Fruit fly (Drosophila melanogaster) whole organism, prepupa: ENCODE data around the gene CG31751.
A peak's percentile ranks its signal among the peaks of the same experiment; 100 is the strongest.

ENCODE experiments used
- CG15336 ChIP-seq: fragments of 200-800 bp; sonication (Bioruptor generic); IDR thresholded peaks from 2 replicates; pipeline ENCODE4 v1.3.6; 2022; ENCODE audit warnings: missing biosample characterization, missing genetic modification characterization
- CG3032 ChIP-seq: fragments of 200-800 bp; optimal IDR thresholded peaks from 2 replicates; lab custom pipeline; 2019; ENCODE audit warnings: missing biosample characterization, mild to moderate bottlenecking, missing genetic modification characterization, moderate library complexity
- CG32006 ChIP-seq: fragments of 200-800 bp; sonication (Bioruptor generic); optimal IDR thresholded peaks from 3 replicates; lab custom pipeline; 2017; ENCODE audit warnings: missing biosample characterization, mild to moderate bottlenecking, missing genetic modification characterization
- CG3919 ChIP-seq: fragments of 200-800 bp; sonication (Bioruptor generic); optimal IDR thresholded peaks from 3 replicates; lab custom pipeline; 2016; ENCODE audit warnings: missing biosample characterization, missing genetic modification characterization
- CG6276 ChIP-seq: fragments of 200-800 bp; sonication (Bioruptor generic); optimal IDR thresholded peaks from 2 replicates; lab custom pipeline; 2017; ENCODE audit warnings: missing biosample characterization, mild to moderate bottlenecking, missing genetic modification characterization
- Eip78C ChIP-seq: fragments of 200-800 bp; sonication (Bioruptor generic); peaks from one replicate; lab custom pipeline; 2016; ENCODE audit warnings: missing biosample characterization, missing genetic modification characterization
- Ets21C ChIP-seq: fragments of 200-800 bp; sonication (Bioruptor generic); optimal IDR thresholded peaks from 3 replicates; lab custom pipeline; 2016; ENCODE audit warnings: missing biosample characterization, missing genetic modification characterization
- Met ChIP-seq: fragments of 200-800 bp; sonication (Bioruptor generic); optimal IDR thresholded peaks from 3 replicates; lab custom pipeline; 2016; ENCODE audit warnings: missing biosample characterization, missing genetic modification characterization
- OdsH ChIP-seq: fragments of 200-800 bp; sonication (Bioruptor generic); optimal IDR thresholded peaks from 3 replicates; lab custom pipeline; 2016; ENCODE audit warnings: missing biosample characterization, missing genetic modification characterization
- Sox15 ChIP-seq: fragments of 200-800 bp; sonication (Bioruptor generic); optimal IDR thresholded peaks from 3 replicates; lab custom pipeline; 2016; ENCODE audit warnings: missing biosample characterization, missing genetic modification characterization
- lz ChIP-seq: fragments of 200-800 bp; sonication (Bioruptor generic); optimal IDR thresholded peaks from 3 replicates; lab custom pipeline; 2016; ENCODE audit warnings: missing biosample characterization, missing genetic modification characterization
- salr ChIP-seq, 2 experiments: fragments of 200-800 bp; sonication (Bioruptor generic); optimal IDR thresholded peaks; 3 replicates each; lab custom pipeline; 2016 to 2018; ENCODE audit warnings: missing biosample characterization in 2 of 2, missing genetic modification characterization in 2 of 2, mild to moderate bottlenecking in 1 of 2
- svp ChIP-seq: fragments of 200-800 bp; sonication (Bioruptor generic); peaks from one replicate; lab custom pipeline; 2016; ENCODE audit warnings: missing biosample characterization, missing genetic modification characterization
- vri ChIP-seq: fragments of 200-800 bp; sonication (Bioruptor generic); optimal IDR thresholded peaks from 3 replicates; lab custom pipeline; 2016; ENCODE audit warnings: missing biosample characterization, mild to moderate bottlenecking, missing genetic modification characterization

DNA sequence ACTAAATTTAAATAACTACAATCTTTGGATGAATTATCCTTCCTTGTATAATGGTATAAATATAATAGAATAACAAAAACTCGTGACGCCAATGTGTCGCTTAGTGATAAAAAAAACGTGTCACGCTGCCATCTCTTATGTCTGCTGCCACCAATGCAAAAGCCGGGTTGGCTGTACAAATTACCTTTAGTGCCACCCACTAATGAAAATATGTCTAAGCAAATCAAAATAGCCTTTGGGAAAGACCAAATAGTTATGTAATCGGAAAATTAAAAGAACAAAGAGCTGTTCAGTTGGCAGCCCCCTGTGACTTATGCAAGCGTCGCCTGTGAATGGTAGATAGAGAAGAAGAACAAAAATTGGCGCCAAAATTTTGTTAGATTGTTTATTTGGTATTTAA is 12.4 kb downstream of the CG31751 start, which contains the start of gene CG10336:
- no peak for TF ChIP-seq CG6276 (GFP tag; lab: Kevin White, UChicago)
- TF ChIP-seq Sox15 = no peak
- no peak for TF ChIP-seq CG3032
- TF ChIP-seq Met (GFP tag; lab: Kevin White, UChicago) = no peak
- no peak for TF ChIP-seq Ets21C (GFP tag; lab: Kevin White, UChicago)
- TF ChIP-seq lz (GFP tag; lab: Kevin White, UChicago) = no peak
- no peak for TF ChIP-seq Eip78C (GFP tag; lab: Kevin White, UChicago)
- no peak for TF ChIP-seq CG3919 (GFP tag; lab: Kevin White, UChicago)
- TF ChIP-seq CG15336 (GFP tag; lab: Robert Waterston, UW) = no peak
- no peak for TF ChIP-seq CG32006 (GFP tag; lab: Kevin White, UChicago)
- TF ChIP-seq OdsH (GFP tag; lab: Kevin White, UChicago) = no peak
- TF ChIP-seq salr (GFP tag; optimal IDR thresholded peaks at IDR 0.05; lab: Kevin White, UChicago) = no peak
- TF ChIP-seq svp (GFP tag; lab: Kevin White, UChicago) = no peak
- TF ChIP-seq vri (GFP tag; lab: Kevin White, UChicago) = peak; percentile 92
